Fruit fly (Drosophila melanogaster) whole organism, embryonic: ENCODE data around the gene CG9018.

Experiments used
- C15 ChIP-seq: fragments of 200-800 bp; sonication (Bioruptor generic); IDR thresholded peaks from 3 replicates; pipeline ENCODE4 v1.3.6; 2022; ENCODE audit warnings: missing biosample characterization, missing genetic modification characterization
- CG12236 ChIP-seq: fragments of 200-800 bp; sonication (Bioruptor generic); optimal IDR thresholded peaks from 2 replicates; lab custom pipeline; 2016; ENCODE audit warnings: missing biosample characterization, missing genetic modification characterization
- CG12659 ChIP-seq: fragments of 200-800 bp; sonication (Bioruptor generic); optimal IDR thresholded peaks from 3 replicates; lab custom pipeline; 2017; ENCODE audit warnings: mild to moderate bottlenecking, missing biosample characterization, missing genetic modification reagents, missing genetic modification characterization
- CG13624 ChIP-seq: fragments of 200-800 bp; sonication (Bioruptor generic); optimal IDR thresholded peaks from 2 replicates; lab custom pipeline; 2016; ENCODE audit warnings: missing biosample characterization, missing genetic modification characterization
- CG15696 ChIP-seq: fragments of 200-800 bp; sonication (Bioruptor generic); optimal IDR thresholded peaks from 2 replicates; lab custom pipeline; 2019; ENCODE audit warnings: missing biosample characterization, mild to moderate bottlenecking, missing genetic modification characterization, moderate library complexity
- CG16779 ChIP-seq: fragments of 200-800 bp; sonication (Bioruptor generic); IDR thresholded peaks from 2 replicates; pipeline ENCODE4 v1.3.6; 2022; ENCODE audit warnings: missing biosample characterization, missing genetic modification characterization
- CG17359 ChIP-seq: fragments of 200-800 bp; sonication (Bioruptor generic); optimal IDR thresholded peaks from 3 replicates; lab custom pipeline; 2018; ENCODE audit warnings: missing biosample characterization, mild to moderate bottlenecking, missing genetic modification characterization, moderate library complexity
- CG17568 ChIP-seq: fragments of 200-800 bp; sonication (Bioruptor generic); optimal IDR thresholded peaks from 2 replicates; lab custom pipeline; 2018; ENCODE audit warnings: missing biosample characterization, mild to moderate bottlenecking, missing genetic modification characterization, moderate library complexity
- CG17829 ChIP-seq: fragments of 200-800 bp; optimal IDR thresholded peaks from 2 replicates; lab custom pipeline; 2019; ENCODE audit warnings: missing biosample characterization, mild to moderate bottlenecking, missing genetic modification characterization, moderate library complexity
- CG1832 ChIP-seq: fragments of 200-800 bp; sonication (Bioruptor generic); optimal IDR thresholded peaks from 2 replicates; lab custom pipeline; 2017; ENCODE audit warnings: missing biosample characterization, mild to moderate bottlenecking, missing genetic modification characterization, inconsistent platforms
- CG18764 ChIP-seq: fragments of 200-800 bp; sonication (Bioruptor generic); optimal IDR thresholded peaks from 3 replicates; lab custom pipeline; 2016; ENCODE audit warnings: missing biosample characterization, missing genetic modification characterization
- CG30403 ChIP-seq: fragments of 200-800 bp; sonication (Bioruptor generic); optimal IDR thresholded peaks from 3 replicates; lab custom pipeline; 2016; ENCODE audit warnings: missing biosample characterization, missing genetic modification characterization
- CG3065 ChIP-seq: fragments of 200-800 bp; sonication (Bioruptor generic); optimal IDR thresholded peaks from 2 replicates; lab custom pipeline; 2016; ENCODE audit warnings: missing biosample characterization, missing genetic modification characterization
- CG31365 ChIP-seq: fragments of 200-800 bp; sonication (Bioruptor generic); optimal IDR thresholded peaks from 2 replicates; lab custom pipeline; 2018; ENCODE audit warnings: missing biosample characterization, mild to moderate bottlenecking, missing genetic modification characterization
- CG34376 ChIP-seq: fragments of 200-800 bp; sonication (Bioruptor generic); optimal IDR thresholded peaks from 2 replicates; lab custom pipeline; 2018; ENCODE audit warnings: missing biosample characterization, mild to moderate bottlenecking, missing genetic modification characterization
- CG34422 ChIP-seq: fragments of 200-800 bp; sonication (Bioruptor generic); IDR thresholded peaks from 3 replicates; pipeline ENCODE4 v1.3.6; 2022; ENCODE audit warnings: missing biosample characterization, missing genetic modification characterization
- CG8388 ChIP-seq: fragments of 200-800 bp; sonication (Bioruptor generic); optimal IDR thresholded peaks from 2 replicates; lab custom pipeline; 2019; ENCODE audit warnings: missing biosample characterization, mild to moderate bottlenecking, missing genetic modification characterization, moderate library complexity
- Dip2 ChIP-seq: fragments of 200-800 bp; sonication (Bioruptor generic); IDR thresholded peaks from 2 replicates; pipeline ENCODE4 v1.3.6; 2022; ENCODE audit warnings: missing biosample characterization, missing genetic modification characterization
- GATAe ChIP-seq: fragments of 200-800 bp; sonication (Bioruptor generic); conservative IDR thresholded peaks from 2 replicates; pipeline ENCODE4 v1.3.6; 2022; ENCODE audit warnings: missing biosample characterization, missing genetic modification characterization
- HLH54F ChIP-seq: fragments of 200-800 bp; sonication (Bioruptor generic); optimal IDR thresholded peaks from 3 replicates; lab custom pipeline; 2016; ENCODE audit warnings: missing biosample characterization, missing genetic modification characterization
- Hand ChIP-seq: fragments of 200-800 bp; sonication (Bioruptor generic); optimal IDR thresholded peaks from 2 replicates; lab custom pipeline; 2017; ENCODE audit warnings: mild to moderate bottlenecking, missing biosample characterization, missing genetic modification reagents, missing genetic modification characterization
- Hey ChIP-seq: fragments of 200-800 bp; sonication (Bioruptor generic); optimal IDR thresholded peaks from 3 replicates; lab custom pipeline; 2018; ENCODE audit warnings: missing biosample characterization, mild to moderate bottlenecking, missing genetic modification characterization
- Kr ChIP-seq: fragments of 200-800 bp; sonication (Bioruptor generic); optimal IDR thresholded peaks from 2 replicates; lab custom pipeline; 2017; ENCODE audit warnings: missing biosample characterization, mild to moderate bottlenecking, missing genetic modification characterization
- MESR4 ChIP-seq: fragments of 200-800 bp; sonication (Bioruptor generic); optimal IDR thresholded peaks from 2 replicates; lab custom pipeline; 2018; ENCODE audit warnings: missing biosample characterization, mild to moderate bottlenecking, missing genetic modification characterization, moderate library complexity
- Max ChIP-seq: fragments of 200-800 bp; sonication (Bioruptor generic); optimal IDR thresholded peaks from 2 replicates; lab custom pipeline; 2016; ENCODE audit warnings: missing biosample characterization, mild to moderate bottlenecking, missing genetic modification characterization
- Rfx ChIP-seq: fragments of 200-800 bp; sonication (Bioruptor generic); IDR thresholded peaks from 2 replicates; pipeline ENCODE4 v1.3.6; 2022; ENCODE audit warnings: missing biosample characterization, missing genetic modification characterization
- Rx ChIP-seq: fragments of 200-800 bp; sonication (Bioruptor generic); IDR thresholded peaks from 2 replicates; pipeline ENCODE4 v1.3.6; 2022; ENCODE audit warnings: missing biosample characterization, missing genetic modification characterization
- Spps ChIP-seq: fragments of 200-800 bp; sonication (Bioruptor generic); optimal IDR thresholded peaks from 2 replicates; lab custom pipeline; 2018; ENCODE audit warnings: missing biosample characterization, mild to moderate bottlenecking, missing genetic modification characterization
- aop ChIP-seq: fragments of 200-800 bp; sonication (Bioruptor generic); IDR thresholded peaks from 2 replicates; pipeline ENCODE4 v1.3.6; 2022; ENCODE audit warnings: missing biosample characterization, missing genetic modification characterization
- chinmo ChIP-seq: fragments of 200-800 bp; sonication (Bioruptor generic); IDR thresholded peaks from 4 replicates; pipeline ENCODE4 v1.3.6; 2022; ENCODE audit warnings: missing biosample characterization, missing genetic modification characterization; ENCODE audit not compliant: partially characterized antibody
- corto ChIP-seq: fragments of 200-800 bp; sonication (Bioruptor generic); optimal IDR thresholded peaks from 2 replicates; lab custom pipeline; 2016; ENCODE audit warnings: missing biosample characterization, mild to moderate bottlenecking, missing genetic modification characterization, moderate library complexity
- crp ChIP-seq, 2 experiments: fragments of 200-800 bp; sonication (Bioruptor generic); optimal IDR thresholded peaks; 2 replicates in 1 of 2; 3 replicates in 1 of 2; lab custom pipeline; 2017; ENCODE audit warnings: missing biosample characterization in 2 of 2, missing genetic modification characterization in 2 of 2, mild to moderate bottlenecking in 1 of 2, moderate library complexity in 1 of 2
- dan ChIP-seq: fragments of 200-800 bp; sonication (Bioruptor generic); IDR thresholded peaks from 2 replicates; pipeline ENCODE4 v1.3.6; 2022; ENCODE audit warnings: missing biosample characterization, missing genetic modification characterization
- disco-r ChIP-seq: fragments of 200-800 bp; sonication (Bioruptor generic); optimal IDR thresholded peaks from 2 replicates; lab custom pipeline; 2016; ENCODE audit warnings: missing biosample characterization, missing genetic modification characterization
- fd3F ChIP-seq: fragments of 200-800 bp; sonication (Bioruptor generic); optimal IDR thresholded peaks from 2 replicates; lab custom pipeline; 2018; ENCODE audit warnings: missing biosample characterization, mild to moderate bottlenecking, missing genetic modification characterization, moderate library complexity
- gcm ChIP-seq: fragments of 200-800 bp; sonication (Bioruptor generic); optimal IDR thresholded peaks from 2 replicates; lab custom pipeline; 2019; ENCODE audit warnings: missing biosample characterization, mild to moderate bottlenecking, missing genetic modification characterization, moderate library complexity
- hkb ChIP-seq, 2 experiments: fragments of 200-800 bp in 1 of 2; fragments of >200 bp in 1 of 2; sonication (Bioruptor generic) in 1 of 2; IDR thresholded peaks in 1 of 2; optimal IDR thresholded peaks in 1 of 2; 2 replicates each; pipeline versions ENCODE4 v1.3.6 to Lab custom; 2017 to 2022; ENCODE audit warnings: missing biosample characterization in 1 of 2, missing genetic modification characterization in 1 of 2
- hth ChIP-seq: fragments of >200 bp; optimal IDR thresholded peaks from 2 replicates; lab custom pipeline; 2017; ENCODE audit warnings: inconsistent platforms
- kah ChIP-seq: fragments of 200-800 bp; sonication (Bioruptor generic); optimal IDR thresholded peaks from 2 replicates; lab custom pipeline; 2018; ENCODE audit warnings: missing biosample characterization, mild to moderate bottlenecking, missing genetic modification characterization
- kay ChIP-seq: fragments of 200-800 bp; sonication (Bioruptor generic); optimal IDR thresholded peaks from 2 replicates; lab custom pipeline; 2016; ENCODE audit warnings: missing biosample characterization, missing genetic modification characterization
- lab ChIP-seq: fragments of 200-800 bp; sonication (Bioruptor generic); optimal IDR thresholded peaks from 3 replicates; lab custom pipeline; 2017; ENCODE audit warnings: missing biosample characterization, missing genetic modification characterization, mild to moderate bottlenecking, moderate library complexity, missing genetic modification reagents
- lilli ChIP-seq: fragments of 200-800 bp; sonication (Bioruptor generic); optimal IDR thresholded peaks from 3 replicates; lab custom pipeline; 2016; ENCODE audit warnings: missing biosample characterization, missing genetic modification characterization
- otp ChIP-seq: fragments of 200-800 bp; sonication (Bioruptor generic); IDR thresholded peaks from 3 replicates; pipeline ENCODE4, ENCODE4 v1.3.6; 2022; ENCODE audit warnings: missing biosample characterization, missing genetic modification characterization
- pros ChIP-seq: fragments of 200-800 bp; sonication (Bioruptor generic); optimal IDR thresholded peaks from 3 replicates; lab custom pipeline; 2019; ENCODE audit warnings: missing biosample characterization, mild to moderate bottlenecking, missing genetic modification characterization, moderate library complexity
- pum ChIP-seq: fragments of 200-800 bp; sonication (Bioruptor generic); optimal IDR thresholded peaks from 2 replicates; lab custom pipeline; 2016; ENCODE audit warnings: missing biosample characterization, missing genetic modification characterization
- sc ChIP-seq, 3 experiments: fragments of >200 bp in 2 of 3; fragments of 200-800 bp in 1 of 3; sonication (Bioruptor generic) in 1 of 3; optimal IDR thresholded peaks; 2 replicates in 2 of 3; 3 replicates in 1 of 3; lab custom pipeline; 2017; ENCODE audit warnings: mild to moderate bottlenecking in 1 of 3, missing biosample characterization in 1 of 3, missing genetic modification characterization in 1 of 3, missing genetic modification reagents in 1 of 3
- scrt ChIP-seq: fragments of 200-800 bp; sonication (Bioruptor generic); optimal IDR thresholded peaks from 2 replicates; lab custom pipeline; 2018; ENCODE audit warnings: missing biosample characterization, mild to moderate bottlenecking, missing genetic modification characterization, moderate library complexity
- tio ChIP-seq: fragments of 200-800 bp; sonication (Bioruptor generic); optimal IDR thresholded peaks from 2 replicates; lab custom pipeline; 2017; ENCODE audit warnings: missing biosample characterization, missing genetic modification characterization, inconsistent platforms
- trem ChIP-seq: fragments of 200-800 bp; optimal IDR thresholded peaks from 3 replicates; lab custom pipeline; 2019; ENCODE audit warnings: missing biosample characterization, mild to moderate bottlenecking, missing genetic modification characterization, moderate library complexity
- zfh1 ChIP-seq: fragments of 200-800 bp; sonication (Bioruptor generic); IDR thresholded peaks from 3 replicates; pipeline ENCODE4 v1.3.6; 2022; ENCODE audit warnings: missing biosample characterization, missing genetic modification characterization

The CG9018 gene

DNA sequence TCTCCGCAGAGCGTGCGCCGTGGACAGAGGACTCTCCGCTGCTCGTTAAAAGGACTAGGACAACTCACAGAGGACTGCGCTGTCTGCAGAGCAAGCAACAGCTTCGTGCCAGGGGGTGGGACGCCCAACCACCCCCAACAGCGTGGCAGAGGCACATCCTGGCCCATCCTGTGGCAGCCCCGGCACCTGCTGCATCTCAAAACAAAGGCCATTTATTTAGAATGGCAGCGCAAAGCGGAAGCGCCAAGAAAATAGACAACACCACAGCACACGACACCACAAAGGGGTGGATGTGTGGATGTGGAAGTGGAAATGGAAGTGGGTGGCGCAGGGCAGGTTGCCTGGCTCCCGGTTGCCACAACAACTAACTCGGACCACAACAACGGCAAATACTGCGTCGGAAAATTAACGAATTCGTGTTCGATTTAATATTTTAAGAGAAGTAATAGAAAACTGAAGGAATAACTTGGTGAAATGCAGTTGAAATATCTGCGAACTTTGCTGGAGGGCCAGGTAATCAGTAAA lies 7.6 kb downstream of the CG9018 start, which contains the start of gene Oseg2 (continued):
- TF ChIP-seq CG3065 (no peak), fd3F (no peak), pros (GFP tag; lab: Kevin White, UChicago) (peak; percentile 56), scrt (GFP tag; lab: Kevin White, UChicago) (peak; percentile 100), CG15696 (tag; lab: Kevin White, UChicago) (no peak), CG1832 (GFP tag; lab: Kevin White, UChicago) (no peak), CG12659 (no peak), aop (GFP tag; lab: Robert Waterston, UW) (no peak), CG34422 (GFP tag; lab: Robert Waterston, UW) (peak; percentile 71; the same call in 1 of the 3 replicates), CG31365 (tag; lab: Kevin White, UChicago) (no peak), Hey (tag; lab: Kevin White, UChicago) (peak; percentile 32), Max (no peak), disco-r (GFP tag; lab: Kevin White, UChicago) (no peak), dan (GFP tag; lab: Robert Waterston, UW) (no peak), trem (no peak), MESR4 (GFP tag; lab: Kevin White, UChicago) (no peak), zfh1 (GFP tag; lab: Robert Waterston, UW) (no peak), CG34376 (GFP tag; lab: Kevin White, UChicago) (no peak), crp (GFP tag; optimal IDR thresholded peaks at IDR 0.05; lab: Kevin White, UChicago) (no peak), Rx (no peak), CG18764 (GFP tag; lab: Kevin White, UChicago) (no peak), CG30403 (no peak), CG17568 (GFP tag; lab: Kevin White, UChicago) (no peak), kay (no peak), C15 (no peak), gcm (GFP tag; lab: Kevin White, UChicago) (no peak), CG12236 (GFP tag; lab: Kevin White, UChicago) (no peak), Dip2 (GFP tag; lab: Robert Waterston, UW) (no peak), CG16779 (GFP tag; lab: Robert Waterston, UW) (peak; percentile 36; the same call in 1 of the 2 replicates), Rfx (peak; percentile 17; the same call in 1 of the 2 replicates), CG17829 (tag; lab: Kevin White, UChicago) (no peak), tio (GFP tag; lab: Kevin White, UChicago) (no peak), CG8388 (GFP tag; lab: Kevin White, UChicago) (no peak), sc (optimal IDR thresholded peaks at IDR 0.05; lab: Kevin White, UChicago) (no peak), sc (GFP tag; optimal IDR thresholded peaks at IDR 0.05; lab: Kevin White, UChicago) (no peak), hkb (optimal IDR thresholded peaks at IDR 0.05; lab: Kevin White, UChicago) (no peak), hkb (GFP tag; IDR thresholded peaks at IDR 0.05; lab: Robert Waterston, UW) (no peak), Kr (GFP tag; lab: Kevin White, UChicago) (no peak), kah (GFP tag; lab: Kevin White, UChicago) (peak; percentile 37), otp (no peak), pum (GFP tag; lab: Kevin White, UChicago) (no peak), HLH54F (no peak), lilli (GFP tag; lab: Kevin White, UChicago) (no peak), Hand (GFP tag; lab: Kevin White, UChicago) (no peak), chinmo (GFP tag; lab: Robert Waterston, UW) (0 out of 4 replicates have a peak, but pooled peaks have one; percentile 53), CG17359 (tag; lab: Kevin White, UChicago) (no peak), hth (lab: Kevin White, UChicago) (no peak), lab (GFP tag; lab: Kevin White, UChicago) (no peak), GATAe (GFP tag; lab: Robert Waterston, UW) (no peak), Spps (tag; lab: Kevin White, UChicago) (no peak), CG13624 (GFP tag; lab: Kevin White, UChicago) (no peak), corto (GFP tag; lab: Kevin White, UChicago) (no peak)
